Fruit fly (Drosophila melanogaster) whole organism, embryonic: ENCODE results near the gene CG13085.

Experiments used
- ATbp ChIP-seq: fragments of 200-800 bp; sonication (Bioruptor generic); optimal IDR thresholded peaks from 2 replicates; lab custom pipeline; 2017; ENCODE audit warnings: missing biosample characterization, mild to moderate bottlenecking, missing genetic modification characterization, missing genetic modification reagents
- Ada2b ChIP-seq: fragments of 200-800 bp; sonication (Bioruptor generic); IDR thresholded peaks from 2 replicates; pipeline ENCODE4 v1.3.6; 2022; ENCODE audit warnings: missing biosample characterization, missing genetic modification characterization
- CG10462 ChIP-seq: fragments of 200-800 bp; sonication (Bioruptor generic); optimal IDR thresholded peaks from 2 replicates; lab custom pipeline; 2016; ENCODE audit warnings: missing biosample characterization, missing genetic modification characterization
- CG10565 ChIP-seq: fragments of 200-800 bp; sonication (Bioruptor generic); optimal IDR thresholded peaks from 3 replicates; lab custom pipeline; 2016; ENCODE audit warnings: missing biosample characterization, mild to moderate bottlenecking, missing genetic modification characterization
- CG11093 ChIP-seq: fragments of 200-800 bp; sonication (Bioruptor generic); IDR thresholded peaks from 3 replicates; pipeline ENCODE4 v1.3.6; 2022; ENCODE audit warnings: missing biosample characterization, missing genetic modification characterization
- CG11504 ChIP-seq: fragments of 200-800 bp; sonication (Bioruptor generic); optimal IDR thresholded peaks from 3 replicates; lab custom pipeline; 2019; ENCODE audit warnings: missing biosample characterization, mild to moderate bottlenecking, missing genetic modification characterization, moderate library complexity
- CG12659 ChIP-seq: fragments of 200-800 bp; sonication (Bioruptor generic); optimal IDR thresholded peaks from 3 replicates; lab custom pipeline; 2017; ENCODE audit warnings: mild to moderate bottlenecking, missing biosample characterization, missing genetic modification reagents, missing genetic modification characterization
- CG15269 ChIP-seq: fragments of 200-800 bp; sonication (Bioruptor generic); optimal IDR thresholded peaks from 2 replicates; lab custom pipeline; 2018; ENCODE audit warnings: missing biosample characterization, mild to moderate bottlenecking, missing genetic modification characterization, moderate library complexity
- CG16779 ChIP-seq: fragments of 200-800 bp; sonication (Bioruptor generic); IDR thresholded peaks from 2 replicates; pipeline ENCODE4 v1.3.6; 2022; ENCODE audit warnings: missing biosample characterization, missing genetic modification characterization
- CG16813 ChIP-seq: fragments of 200-800 bp; sonication (Bioruptor generic); IDR thresholded peaks from 3 replicates; pipeline ENCODE4 v1.3.6; 2022; ENCODE audit warnings: missing biosample characterization, missing genetic modification characterization; ENCODE audit not compliant: partially characterized antibody
- CG18619 ChIP-seq: fragments of 200-800 bp; sonication (Bioruptor generic); optimal IDR thresholded peaks from 3 replicates; lab custom pipeline; 2017; ENCODE audit warnings: missing biosample characterization, mild to moderate bottlenecking, missing genetic modification characterization
- CG30431 ChIP-seq: fragments of 200-800 bp; sonication (Bioruptor generic); optimal IDR thresholded peaks from 2 replicates; lab custom pipeline; 2017; ENCODE audit warnings: missing biosample characterization, missing genetic modification characterization
- CG33557 ChIP-seq: fragments of 200-800 bp; sonication (Bioruptor generic); optimal IDR thresholded peaks from 2 replicates; lab custom pipeline; 2019; ENCODE audit warnings: missing biosample characterization, mild to moderate bottlenecking, missing genetic modification characterization, moderate library complexity
- CG3847 ChIP-seq: fragments of 200-800 bp; sonication (Bioruptor generic); IDR thresholded peaks from 2 replicates; pipeline ENCODE4 v1.3.6; 2022; ENCODE audit warnings: missing biosample characterization, missing genetic modification characterization
- CG4328 ChIP-seq: fragments of 200-800 bp; sonication (Bioruptor generic); optimal IDR thresholded peaks from 3 replicates; lab custom pipeline; 2017; ENCODE audit warnings: missing biosample characterization, missing genetic modification reagents, missing genetic modification characterization
- CG5953 ChIP-seq: fragments of 200-800 bp; sonication (Bioruptor generic); IDR thresholded peaks from 2 replicates; pipeline ENCODE4 v1.3.6; 2022; ENCODE audit warnings: missing biosample characterization, missing genetic modification characterization
- CG6654 ChIP-seq: fragments of 200-800 bp; sonication (Bioruptor generic); optimal IDR thresholded peaks from 2 replicates; lab custom pipeline; 2017; ENCODE audit warnings: missing biosample characterization, mild to moderate bottlenecking, missing genetic modification characterization
- CG6854 ChIP-seq: fragments of 200-800 bp; sonication (Bioruptor generic); optimal IDR thresholded peaks from 3 replicates; lab custom pipeline; 2017; ENCODE audit warnings: missing biosample characterization, mild to moderate bottlenecking, missing genetic modification characterization
- CG7372 ChIP-seq: fragments of 200-800 bp; sonication (Bioruptor generic); IDR thresholded peaks from 2 replicates; pipeline ENCODE4 v1.3.6; 2022; ENCODE audit warnings: missing biosample characterization, missing genetic modification characterization
- CG9437 ChIP-seq: fragments of 200-800 bp; sonication (Bioruptor generic); optimal IDR thresholded peaks from 2 replicates; lab custom pipeline; 2018; ENCODE audit warnings: missing biosample characterization, mild to moderate bottlenecking, missing genetic modification characterization
- Dad ChIP-seq: fragments of 200-800 bp; sonication (Bioruptor generic); optimal IDR thresholded peaks from 3 replicates; lab custom pipeline; 2016; ENCODE audit warnings: missing biosample characterization, missing genetic modification characterization
- Dll ChIP-seq: fragments of 200-800 bp; sonication (Bioruptor generic); IDR thresholded peaks from 4 replicates; pipeline ENCODE4 v1.3.6; 2022; ENCODE audit warnings: missing biosample characterization, missing genetic modification characterization; ENCODE audit not compliant: partially characterized antibody
- Ets65A ChIP-seq: fragments of 200-800 bp; sonication (Bioruptor generic); peaks from one replicate; lab custom pipeline; 2016; ENCODE audit warnings: missing biosample characterization, missing genetic modification characterization
- Gsc ChIP-seq: fragments of 200-800 bp; sonication (Bioruptor generic); IDR thresholded peaks from 2 replicates; pipeline ENCODE4 v1.3.6; 2022; ENCODE audit warnings: missing biosample characterization, missing genetic modification characterization
- H15 ChIP-seq: fragments of 200-800 bp; sonication (Bioruptor generic); IDR thresholded peaks from 3 replicates; pipeline ENCODE4 v1.3.6; 2022; ENCODE audit warnings: missing biosample characterization, missing genetic modification characterization
- Lim3 ChIP-seq: fragments of 200-800 bp; sonication (Bioruptor generic); IDR thresholded peaks from 2 replicates; pipeline ENCODE4 v1.3.6; 2022; ENCODE audit warnings: missing biosample characterization, missing genetic modification characterization
- NC2β ChIP-seq: fragments of 200-800 bp; sonication (Bioruptor generic); optimal IDR thresholded peaks from 2 replicates; lab custom pipeline; 2016; ENCODE audit warnings: missing biosample characterization, missing genetic modification characterization
- PHDP ChIP-seq: fragments of 200-800 bp; sonication (Bioruptor generic); optimal IDR thresholded peaks from 3 replicates; lab custom pipeline; 2018; ENCODE audit warnings: missing biosample characterization, mild to moderate bottlenecking, missing genetic modification characterization, moderate library complexity
- Scr ChIP-seq: fragments of 200-800 bp; sonication (Bioruptor generic); IDR thresholded peaks from 2 replicates; pipeline ENCODE4 v1.3.6; 2022; ENCODE audit warnings: missing biosample characterization, missing genetic modification characterization; ENCODE audit not compliant: partially characterized antibody
- Taf1 ChIP-seq: fragments of 200-800 bp; sonication (Bioruptor generic); IDR thresholded peaks from 2 replicates; pipeline ENCODE4 v1.3.6; 2022; ENCODE audit warnings: missing biosample characterization, missing genetic modification characterization
- Trl ChIP-seq, 3 experiments: fragments of >200 bp in 2 of 3; fragments of 200-800 bp in 1 of 3; sonication (Bioruptor generic) in 1 of 3; optimal IDR thresholded peaks; 2 replicates in 1 of 3; 3 replicates in 2 of 3; lab custom pipeline; 2016 to 2017; ENCODE audit warnings: missing biosample characterization in 1 of 3, missing genetic modification characterization in 1 of 3
- ase ChIP-seq: fragments of 200-800 bp; sonication (Bioruptor generic); IDR thresholded peaks from 3 replicates; pipeline ENCODE4 v1.3.6; 2022; ENCODE audit warnings: missing biosample characterization, missing genetic modification characterization
- ato ChIP-seq: fragments of 200-800 bp; sonication (Bioruptor generic); IDR thresholded peaks from 2 replicates; pipeline ENCODE4 v1.3.6; 2022; ENCODE audit warnings: missing biosample characterization, missing genetic modification characterization; ENCODE audit not compliant: partially characterized antibody
- bab2 ChIP-seq: fragments of 200-800 bp; sonication (Bioruptor generic); optimal IDR thresholded peaks from 2 replicates; lab custom pipeline; 2016; ENCODE audit warnings: missing biosample characterization, missing genetic modification characterization
- bsh ChIP-seq, 2 experiments: fragments of 200-800 bp; sonication (Bioruptor generic); optimal IDR thresholded peaks; 2 replicates each; lab custom pipeline; 2017 to 2018; ENCODE audit warnings: mild to moderate bottlenecking in 2 of 2, missing biosample characterization in 2 of 2, missing genetic modification characterization in 2 of 2, moderate library complexity in 1 of 2
- fd96Cb ChIP-seq: fragments of 200-800 bp; sonication (Bioruptor generic); optimal IDR thresholded peaks from 2 replicates; lab custom pipeline; 2018; ENCODE audit warnings: missing biosample characterization, mild to moderate bottlenecking, missing genetic modification characterization, moderate library complexity
- gcm ChIP-seq: fragments of 200-800 bp; sonication (Bioruptor generic); optimal IDR thresholded peaks from 2 replicates; lab custom pipeline; 2019; ENCODE audit warnings: missing biosample characterization, mild to moderate bottlenecking, missing genetic modification characterization, moderate library complexity
- gt ChIP-seq: fragments of 200-800 bp; sonication (Bioruptor generic); IDR thresholded peaks from 2 replicates; pipeline ENCODE4 v1.3.6; 2022; ENCODE audit warnings: missing biosample characterization, missing genetic modification characterization
- ham ChIP-seq: fragments of 200-800 bp; sonication (Bioruptor generic); IDR thresholded peaks from 2 replicates; pipeline ENCODE4 v1.3.6; 2022; ENCODE audit warnings: missing biosample characterization, missing genetic modification characterization
- peb ChIP-seq: fragments of 200-800 bp; sonication (Bioruptor generic); IDR thresholded peaks from 2 replicates; pipeline ENCODE4 v1.3.6; 2022; ENCODE audit warnings: missing biosample characterization, missing genetic modification characterization
- pho ChIP-seq: fragments of 200-800 bp; sonication (Bioruptor generic); optimal IDR thresholded peaks from 2 replicates; lab custom pipeline; 2016; ENCODE audit warnings: missing biosample characterization, missing genetic modification characterization
- pnt ChIP-seq: fragments of 200-800 bp; sonication (Bioruptor generic); optimal IDR thresholded peaks from 3 replicates; lab custom pipeline; 2016; ENCODE audit warnings: missing biosample characterization, missing genetic modification characterization
- pros ChIP-seq: fragments of 200-800 bp; sonication (Bioruptor generic); optimal IDR thresholded peaks from 3 replicates; lab custom pipeline; 2019; ENCODE audit warnings: missing biosample characterization, mild to moderate bottlenecking, missing genetic modification characterization, moderate library complexity
- ranshi ChIP-seq: fragments of 200-800 bp; sonication (Bioruptor generic); IDR thresholded peaks from 2 replicates; pipeline ENCODE4 v1.3.6; 2022; ENCODE audit warnings: missing biosample characterization, missing genetic modification characterization
- sens-2 ChIP-seq: fragments of 200-800 bp; sonication (Bioruptor generic); IDR thresholded peaks from 2 replicates; pipeline ENCODE4 v1.3.6; 2022; ENCODE audit warnings: missing biosample characterization, missing genetic modification characterization
- sima ChIP-seq: fragments of 200-800 bp; sonication (Bioruptor generic); optimal IDR thresholded peaks from 2 replicates; lab custom pipeline; 2016; ENCODE audit warnings: missing biosample characterization, missing genetic modification characterization
- unpg ChIP-seq: fragments of 200-800 bp; sonication (Bioruptor generic); optimal IDR thresholded peaks from 3 replicates; lab custom pipeline; 2018; ENCODE audit warnings: missing biosample characterization, mild to moderate bottlenecking, missing genetic modification characterization, moderate library complexity
- vnd ChIP-seq: fragments of 200-800 bp; sonication (Bioruptor generic); IDR thresholded peaks from 3 replicates; pipeline ENCODE4 v1.3.6; 2022; ENCODE audit warnings: missing biosample characterization, missing genetic modification characterization; ENCODE audit not compliant: partially characterized antibody
- vvl ChIP-seq: fragments of 200-800 bp; sonication (Bioruptor generic); IDR thresholded peaks from 2 replicates; pipeline ENCODE4 v1.3.6; 2022; ENCODE audit warnings: missing biosample characterization, missing genetic modification characterization
- zen2 ChIP-seq: fragments of 200-800 bp; sonication (Bioruptor generic); IDR thresholded peaks from 3 replicates; pipeline ENCODE4 v1.3.6; 2022; ENCODE audit warnings: missing biosample characterization, missing genetic modification characterization; ENCODE audit not compliant: partially characterized antibody
- zf30C ChIP-seq: fragments of 200-800 bp; sonication (Bioruptor generic); optimal IDR thresholded peaks from 3 replicates; lab custom pipeline; 2018; ENCODE audit warnings: missing biosample characterization, mild to moderate bottlenecking, missing genetic modification characterization

CG13085 gene

dm6 chr2L:19430343-19430742, 6.5 kb downstream of the CG13085 start, which contains the start of gene RtcB (continued):
- no peak for TF ChIP-seq CG9437 (GFP tag; lab: Kevin White, UChicago)
- TF ChIP-seq CG30431 (GFP tag; lab: Kevin White, UChicago): no peak
- no peak for TF ChIP-seq NC2β (GFP tag; lab: Kevin White, UChicago)
- TF ChIP-seq CG12659 (GFP tag; lab: Kevin White, UChicago): peak; percentile 37
- no peak for TF ChIP-seq CG4328 (GFP tag; lab: Kevin White, UChicago)
- TF ChIP-seq sima: no peak
- no peak for TF ChIP-seq CG11093 (GFP tag; lab: Robert Waterston, UW)
- TF ChIP-seq CG10462 (GFP tag; lab: Kevin White, UChicago): no peak
- no peak for TF ChIP-seq pnt
- TF ChIP-seq Ets65A (GFP tag; lab: Kevin White, UChicago): peak; percentile 42
- peak; percentile 97 for TF ChIP-seq vnd (GFP tag; lab: Robert Waterston, UW)
- no peak for TF ChIP-seq ATbp (GFP tag; lab: Kevin White, UChicago)
- TF ChIP-seq Lim3 (GFP tag; lab: Robert Waterston, UW): no peak
- no peak for TF ChIP-seq ase
- no peak for TF ChIP-seq unpg
- peak; percentile 89 for TF ChIP-seq ato
- no peak for TF ChIP-seq CG10565 (GFP tag; lab: Kevin White, UChicago)
- no peak for TF ChIP-seq CG6654 (GFP tag; lab: Kevin White, UChicago)
- TF ChIP-seq gt (GFP tag; lab: Robert Waterston, UW): no peak
- no peak; the same call in 1 of the 2 replicates for TF ChIP-seq vvl (GFP tag; lab: Robert Waterston, UW)
- TF ChIP-seq bsh (GFP tag; optimal IDR thresholded peaks at IDR 0.05; lab: Kevin White, UChicago): no peak
- no peak for TF ChIP-seq Gsc (GFP tag; lab: Robert Waterston, UW)
- TF ChIP-seq ham (GFP tag; lab: Robert Waterston, UW): no peak
- no peak for TF ChIP-seq CG6854
- TF ChIP-seq bab2 (GFP tag; lab: Kevin White, UChicago): no peak
- peak; percentile 98 for TF ChIP-seq Dll (GFP tag; lab: Robert Waterston, UW)
- TF ChIP-seq Scr (GFP tag; lab: Robert Waterston, UW): peak; percentile 97
- TF ChIP-seq Trl (optimal IDR thresholded peaks at IDR 0.05; lab: Kevin White, UChicago): no peak
- no peak for TF ChIP-seq Trl (GFP tag; optimal IDR thresholded peaks at IDR 0.05; lab: Kevin White, UChicago)
- no peak for TF ChIP-seq CG7372 (GFP tag; lab: Robert Waterston, UW)
- TF ChIP-seq CG3847 (GFP tag; lab: Robert Waterston, UW): no peak
- TF ChIP-seq zen2: peak; percentile 92
- TF ChIP-seq gcm (GFP tag; lab: Kevin White, UChicago): no peak
- no peak for TF ChIP-seq CG18619 (GFP tag; lab: Kevin White, UChicago)
- TF ChIP-seq pho (GFP tag; lab: Kevin White, UChicago): peak; percentile 34
- no peak for TF ChIP-seq Dad (GFP tag; lab: Kevin White, UChicago)
- no peak for TF ChIP-seq pros (GFP tag; lab: Kevin White, UChicago)
- TF ChIP-seq CG16813 (GFP tag; lab: Robert Waterston, UW): peak; percentile 98
- no peak for TF ChIP-seq CG16779
- TF ChIP-seq sens-2 (GFP tag; lab: Robert Waterston, UW): no peak
- TF ChIP-seq CG11504 (tag; lab: Kevin White, UChicago): peak; percentile 33
- no peak for TF ChIP-seq CG33557 (GFP tag; lab: Kevin White, UChicago)
- TF ChIP-seq CG5953 (GFP tag; lab: Robert Waterston, UW): no peak
- no peak for TF ChIP-seq H15 (GFP tag; lab: Robert Waterston, UW)
- TF ChIP-seq Ada2b (GFP tag; lab: Robert Waterston, UW): no peak
- TF ChIP-seq fd96Cb: no peak
- no peak for TF ChIP-seq ranshi (GFP tag; lab: Robert Waterston, UW)
- no peak for TF ChIP-seq PHDP (tag; lab: Kevin White, UChicago)
- TF ChIP-seq zf30C: no peak
- TF ChIP-seq CG15269 (tag; lab: Kevin White, UChicago): no peak
- TF ChIP-seq Taf1 (GFP tag; lab: Robert Waterston, UW): no peak
- no peak for TF ChIP-seq peb (GFP tag; lab: Robert Waterston, UW)
